Fruit fly (Drosophila melanogaster) whole organism, wandering third instar larva: Measurements from ENCODE around the gene mew.

Experiments
- OdsH ChIP-seq: fragments of 200-800 bp; sonication (Bioruptor generic); optimal IDR thresholded peaks from 2 replicates; lab custom pipeline; 2016; ENCODE audit warnings: missing biosample characterization, mild to moderate bottlenecking, missing genetic modification characterization
- Sp1 ChIP-seq: fragments of 200-800 bp; sonication (Bioruptor generic); optimal IDR thresholded peaks from 3 replicates; lab custom pipeline; 2019; ENCODE audit warnings: missing biosample characterization, mild to moderate bottlenecking, missing genetic modification characterization, moderate library complexity
- foxo ChIP-seq, 2 experiments: fragments of 200-800 bp; sonication (Bioruptor generic); optimal IDR thresholded peaks; 2 replicates in 1 of 2; 3 replicates in 1 of 2; lab custom pipeline; 2016 to 2017; ENCODE audit warnings: missing biosample characterization in 2 of 2, missing genetic modification characterization in 2 of 2
- h ChIP-seq: fragments of 200-800 bp; sonication (Bioruptor generic); optimal IDR thresholded peaks from 3 replicates; lab custom pipeline; 2016; ENCODE audit warnings: missing biosample characterization, mild to moderate bottlenecking, missing genetic modification characterization
- rgr ChIP-seq: fragments of 200-800 bp; sonication (Bioruptor generic); optimal IDR thresholded peaks from 3 replicates; lab custom pipeline; 2016; ENCODE audit warnings: missing biosample characterization, mild to moderate bottlenecking, missing genetic modification characterization

dm6 chrX:13233811-13234737 is 24.2 kb downstream of the mew start:
- TF ChIP-seq rgr (GFP tag; lab: Kevin White, UChicago) = peak; percentile 81
- peak; percentile 95 for TF ChIP-seq Sp1 (GFP tag; lab: Kevin White, UChicago)
- TF ChIP-seq foxo (GFP tag; optimal IDR thresholded peaks at IDR 0.05; lab: Kevin White, UChicago) = peak in 1 of 2 experiments; percentile 89
- peak; percentile 84 for TF ChIP-seq OdsH
- peak; percentile 90 for TF ChIP-seq h (GFP tag; lab: Kevin White, UChicago)
